Fruit fly (Drosophila melanogaster) whole organism, embryonic: ENCODE data around the gene Gr89a.

Source experiments
- Adf1 ChIP-seq: fragments of 200-800 bp; sonication (Bioruptor generic); IDR thresholded peaks from 2 replicates; pipeline ENCODE4 v1.3.6; 2022; ENCODE audit warnings: missing biosample characterization, missing genetic modification characterization
- Asciz ChIP-seq: fragments of 200-800 bp; sonication (Bioruptor generic); optimal IDR thresholded peaks from 2 replicates; lab custom pipeline; 2017; ENCODE audit warnings: missing biosample characterization, mild to moderate bottlenecking, missing genetic modification characterization, missing genetic modification reagents
- Blimp-1 ChIP-seq: fragments of 200-800 bp; sonication (Bioruptor generic); optimal IDR thresholded peaks from 3 replicates; lab custom pipeline; 2018; ENCODE audit warnings: missing biosample characterization, missing genetic modification characterization, mild to moderate bottlenecking, moderate library complexity, missing genetic modification reagents
- C15 ChIP-seq: fragments of 200-800 bp; sonication (Bioruptor generic); IDR thresholded peaks from 3 replicates; pipeline ENCODE4 v1.3.6; 2022; ENCODE audit warnings: missing biosample characterization, missing genetic modification characterization
- CG10209 ChIP-seq: fragments of 200-800 bp; sonication (Bioruptor generic); optimal IDR thresholded peaks from 3 replicates; lab custom pipeline; 2017; ENCODE audit warnings: missing biosample characterization, mild to moderate bottlenecking, missing genetic modification characterization, missing genetic modification reagents
- CG1024 ChIP-seq: fragments of 200-800 bp; sonication (Bioruptor generic); IDR thresholded peaks from 2 replicates; pipeline ENCODE4 v1.3.6; 2022; ENCODE audit warnings: missing biosample characterization, missing genetic modification characterization
- CG10321 ChIP-seq: fragments of 200-800 bp; sonication (Bioruptor generic); IDR thresholded peaks from 2 replicates; pipeline ENCODE4 v1.3.6; 2022; ENCODE audit warnings: missing biosample characterization, missing genetic modification characterization
- CG10431 ChIP-seq: fragments of 200-800 bp; sonication (Bioruptor generic); optimal IDR thresholded peaks from 3 replicates; lab custom pipeline; 2018; ENCODE audit warnings: missing biosample characterization, mild to moderate bottlenecking, missing genetic modification characterization
- CG10543 ChIP-seq: fragments of 200-800 bp; sonication (Bioruptor generic); optimal IDR thresholded peaks from 3 replicates; lab custom pipeline; 2017; ENCODE audit warnings: missing biosample characterization, mild to moderate bottlenecking, missing genetic modification characterization, moderate library complexity
- CG11093 ChIP-seq: fragments of 200-800 bp; sonication (Bioruptor generic); IDR thresholded peaks from 3 replicates; pipeline ENCODE4 v1.3.6; 2022; ENCODE audit warnings: missing biosample characterization, missing genetic modification characterization
- CG13775 ChIP-seq: fragments of 200-800 bp; sonication (Bioruptor generic); optimal IDR thresholded peaks from 3 replicates; lab custom pipeline; 2017; ENCODE audit warnings: missing biosample characterization, mild to moderate bottlenecking, missing genetic modification characterization
- CG14667 ChIP-seq: fragments of 200-800 bp; sonication (Bioruptor generic); IDR thresholded peaks from 2 replicates; pipeline ENCODE4 v1.3.6; 2022; ENCODE audit warnings: missing biosample characterization, missing genetic modification characterization
- CG15073 ChIP-seq: fragments of 200-800 bp; sonication (Bioruptor generic); optimal IDR thresholded peaks from 2 replicates; lab custom pipeline; 2016; ENCODE audit warnings: missing biosample characterization, missing genetic modification characterization
- CG2202 ChIP-seq: fragments of 200-800 bp; sonication (Bioruptor generic); optimal IDR thresholded peaks from 2 replicates; lab custom pipeline; 2018; ENCODE audit warnings: missing biosample characterization, mild to moderate bottlenecking, missing genetic modification characterization
- CG2889 ChIP-seq: fragments of 200-800 bp; sonication (Bioruptor generic); IDR thresholded peaks from 3 replicates; pipeline ENCODE4 v1.3.6; 2022; ENCODE audit warnings: missing biosample characterization, missing genetic modification characterization
- CG31365 ChIP-seq: fragments of 200-800 bp; sonication (Bioruptor generic); optimal IDR thresholded peaks from 2 replicates; lab custom pipeline; 2018; ENCODE audit warnings: missing biosample characterization, mild to moderate bottlenecking, missing genetic modification characterization
- CG32767 ChIP-seq: fragments of 200-800 bp; sonication (Bioruptor generic); IDR thresholded peaks from 2 replicates; pipeline ENCODE4 v1.3.6; 2022; ENCODE audit warnings: missing biosample characterization, missing genetic modification characterization
- CG4360 ChIP-seq: fragments of 200-800 bp; sonication (Bioruptor generic); IDR thresholded peaks from 2 replicates; pipeline ENCODE4 v1.3.6; 2022; ENCODE audit warnings: missing biosample characterization, missing genetic modification characterization
- CG6272 ChIP-seq: fragments of 200-800 bp; sonication (Bioruptor generic); IDR thresholded peaks from 2 replicates; pipeline ENCODE4 v1.3.6; 2022; ENCODE audit warnings: missing biosample characterization, missing genetic modification characterization
- CG6683 ChIP-seq: fragments of 200-800 bp; sonication (Bioruptor generic); optimal IDR thresholded peaks from 2 replicates; lab custom pipeline; 2017; ENCODE audit warnings: missing biosample characterization, mild to moderate bottlenecking, missing genetic modification characterization, missing genetic modification reagents
- CG6854 ChIP-seq: fragments of 200-800 bp; sonication (Bioruptor generic); optimal IDR thresholded peaks from 3 replicates; lab custom pipeline; 2017; ENCODE audit warnings: missing biosample characterization, mild to moderate bottlenecking, missing genetic modification characterization
- CG7271 ChIP-seq: fragments of 200-800 bp; sonication (Bioruptor generic); optimal IDR thresholded peaks from 2 replicates; lab custom pipeline; 2018; ENCODE audit warnings: missing biosample characterization, mild to moderate bottlenecking, missing genetic modification characterization, moderate library complexity
- CG7745 ChIP-seq: fragments of 200-800 bp; sonication (Bioruptor generic); optimal IDR thresholded peaks from 2 replicates; lab custom pipeline; 2018; ENCODE audit warnings: missing biosample characterization, mild to moderate bottlenecking, missing genetic modification characterization, moderate library complexity
- CG7786 ChIP-seq: fragments of 200-800 bp; sonication (Bioruptor generic); optimal IDR thresholded peaks from 2 replicates; lab custom pipeline; 2016; ENCODE audit warnings: missing biosample characterization, missing genetic modification characterization
- CG8388 ChIP-seq: fragments of 200-800 bp; sonication (Bioruptor generic); optimal IDR thresholded peaks from 2 replicates; lab custom pipeline; 2019; ENCODE audit warnings: missing biosample characterization, mild to moderate bottlenecking, missing genetic modification characterization, moderate library complexity
- Chrac-16 ChIP-seq: fragments of 200-800 bp; sonication (Bioruptor generic); optimal IDR thresholded peaks from 3 replicates; lab custom pipeline; 2016; ENCODE audit warnings: missing biosample characterization, missing genetic modification characterization
- CrebB ChIP-seq: fragments of 200-800 bp; sonication (Bioruptor generic); optimal IDR thresholded peaks from 3 replicates; lab custom pipeline; 2018; ENCODE audit warnings: missing biosample characterization, mild to moderate bottlenecking, missing genetic modification characterization
- Dip3 ChIP-seq: fragments of 200-800 bp; sonication (Bioruptor generic); optimal IDR thresholded peaks from 3 replicates; lab custom pipeline; 2016; ENCODE audit warnings: missing biosample characterization, missing genetic modification characterization
- Hand ChIP-seq: fragments of 200-800 bp; sonication (Bioruptor generic); optimal IDR thresholded peaks from 2 replicates; lab custom pipeline; 2017; ENCODE audit warnings: mild to moderate bottlenecking, missing biosample characterization, missing genetic modification reagents, missing genetic modification characterization
- HmgZ ChIP-seq: fragments of 200-800 bp; sonication (Bioruptor generic); optimal IDR thresholded peaks from 2 replicates; lab custom pipeline; 2018; ENCODE audit warnings: missing biosample characterization, mild to moderate bottlenecking, missing genetic modification characterization
- Myb ChIP-seq: fragments of 200-800 bp; sonication (Bioruptor generic); optimal IDR thresholded peaks from 2 replicates; lab custom pipeline; 2016; ENCODE audit warnings: missing biosample characterization, missing genetic modification characterization
- NK7.1 ChIP-seq: fragments of 200-800 bp; sonication (Bioruptor generic); optimal IDR thresholded peaks from 3 replicates; lab custom pipeline; 2016; ENCODE audit warnings: missing biosample characterization, missing genetic modification characterization
- NfI ChIP-seq: fragments of 200-800 bp; sonication (Bioruptor generic); optimal IDR thresholded peaks from 3 replicates; lab custom pipeline; 2018; ENCODE audit warnings: missing biosample characterization, mild to moderate bottlenecking, missing genetic modification characterization, moderate library complexity
- Sin3A ChIP-seq: fragments of >200 bp; optimal IDR thresholded peaks from 2 replicates; lab custom pipeline; 2018
- Taf1 ChIP-seq: fragments of 200-800 bp; sonication (Bioruptor generic); IDR thresholded peaks from 2 replicates; pipeline ENCODE4 v1.3.6; 2022; ENCODE audit warnings: missing biosample characterization, missing genetic modification characterization
- ab ChIP-seq: fragments of 200-800 bp; sonication (Bioruptor generic); optimal IDR thresholded peaks from 2 replicates; lab custom pipeline; 2016; ENCODE audit warnings: missing biosample characterization, missing genetic modification characterization
- az2 ChIP-seq: fragments of 200-800 bp; sonication (Bioruptor generic); optimal IDR thresholded peaks from 3 replicates; lab custom pipeline; 2016; ENCODE audit warnings: missing biosample characterization, missing genetic modification characterization
- bbx ChIP-seq: fragments of 200-800 bp; sonication (Bioruptor generic); IDR thresholded peaks from 2 replicates; pipeline ENCODE4 v1.3.6; 2022; ENCODE audit warnings: missing biosample characterization, missing genetic modification characterization; ENCODE audit not compliant: partially characterized antibody
- bigmax ChIP-seq: fragments of 200-800 bp; sonication (Bioruptor generic); optimal IDR thresholded peaks from 2 replicates; lab custom pipeline; 2018; ENCODE audit warnings: missing biosample characterization, mild to moderate bottlenecking, missing genetic modification characterization
- da ChIP-seq: fragments of 200-800 bp; sonication (Bioruptor generic); optimal IDR thresholded peaks from 2 replicates; lab custom pipeline; 2016; ENCODE audit warnings: missing biosample characterization, missing genetic modification characterization
- gcm2 ChIP-seq: fragments of 200-800 bp; sonication (Bioruptor generic); optimal IDR thresholded peaks from 2 replicates; lab custom pipeline; 2016; ENCODE audit warnings: missing biosample characterization, missing genetic modification characterization
- gsb ChIP-seq: fragments of 200-800 bp; sonication (Bioruptor generic); IDR thresholded peaks from 2 replicates; pipeline ENCODE4 v1.3.6; 2022; ENCODE audit warnings: missing biosample characterization, missing genetic modification characterization
- ind ChIP-seq: fragments of 200-800 bp; sonication (Bioruptor generic); optimal IDR thresholded peaks from 3 replicates; lab custom pipeline; 2016; ENCODE audit warnings: missing biosample characterization, missing genetic modification characterization
- klu ChIP-seq: fragments of 200-800 bp; sonication (Bioruptor generic); IDR thresholded peaks from 2 replicates; pipeline ENCODE4 v1.3.6; 2022; ENCODE audit warnings: missing biosample characterization, missing genetic modification characterization
- maf-S ChIP-seq: fragments of 200-800 bp; sonication (Bioruptor generic); optimal IDR thresholded peaks from 2 replicates; lab custom pipeline; 2016; ENCODE audit warnings: missing biosample characterization, missing genetic modification characterization
- mld ChIP-seq: fragments of 200-800 bp; sonication (Bioruptor generic); IDR thresholded peaks from 3 replicates; pipeline ENCODE4 v1.3.6; 2022; ENCODE audit warnings: missing biosample characterization, missing genetic modification characterization; ENCODE audit not compliant: partially characterized antibody
- nom ChIP-seq: fragments of 200-800 bp; sonication (Bioruptor generic); optimal IDR thresholded peaks from 2 replicates; lab custom pipeline; 2017; ENCODE audit warnings: missing biosample characterization, missing genetic modification characterization, mild to moderate bottlenecking, moderate library complexity, missing genetic modification reagents
- pnt ChIP-seq: fragments of 200-800 bp; sonication (Bioruptor generic); optimal IDR thresholded peaks from 3 replicates; lab custom pipeline; 2016; ENCODE audit warnings: missing biosample characterization, missing genetic modification characterization
- sna ChIP-seq: fragments of 200-800 bp; sonication (Bioruptor generic); IDR thresholded peaks from 2 replicates; pipeline ENCODE4 v1.3.6; 2022; ENCODE audit warnings: missing biosample characterization, missing genetic modification characterization; ENCODE audit not compliant: partially characterized antibody
- tio ChIP-seq: fragments of 200-800 bp; sonication (Bioruptor generic); optimal IDR thresholded peaks from 2 replicates; lab custom pipeline; 2017; ENCODE audit warnings: missing biosample characterization, missing genetic modification characterization, inconsistent platforms
- unpg ChIP-seq: fragments of 200-800 bp; sonication (Bioruptor generic); optimal IDR thresholded peaks from 3 replicates; lab custom pipeline; 2018; ENCODE audit warnings: missing biosample characterization, mild to moderate bottlenecking, missing genetic modification characterization, moderate library complexity
- wdn ChIP-seq: fragments of 200-800 bp; sonication (Bioruptor generic); IDR thresholded peaks from 2 replicates; pipeline ENCODE4 v1.3.6; 2022; ENCODE audit warnings: missing biosample characterization, missing genetic modification characterization

Gr89a gene

DNA sequence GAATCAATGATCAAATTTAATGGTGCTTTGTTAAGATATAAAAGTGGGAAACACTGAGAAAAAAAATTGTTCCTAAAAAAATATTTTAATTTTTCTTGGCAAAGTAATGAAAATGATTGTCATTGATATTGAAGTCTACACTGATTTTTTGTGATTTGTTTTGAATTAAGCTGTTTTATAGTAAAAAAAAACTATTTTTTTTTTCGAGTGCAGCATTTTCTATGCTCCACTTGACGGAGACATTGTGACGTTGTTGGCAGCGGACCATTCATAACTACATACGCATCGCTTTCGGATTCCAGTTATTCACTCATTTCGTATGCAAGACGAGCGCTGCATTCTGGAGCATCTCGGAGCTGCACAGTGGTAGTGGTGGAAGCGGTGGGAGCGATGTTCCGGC is 25.4 kb upstream of the Gr89a start (continued):
- TF ChIP-seq CG10209 (no peak), sna (GFP tag; lab: Robert Waterston, UW) (no peak), CG4360 (GFP tag; lab: Robert Waterston, UW) (peak; percentile 49; the same call in 1 of the 2 replicates), CG2202 (tag; lab: Kevin White, UChicago) (no peak), CG7786 (GFP tag; lab: Kevin White, UChicago) (no peak), CG7271 (no peak), CG10321 (GFP tag; lab: Robert Waterston, UW) (no peak), NK7.1 (GFP tag; lab: Kevin White, UChicago) (peak; percentile 32), unpg (GFP tag; lab: Kevin White, UChicago) (peak; percentile 84), CG8388 (GFP tag; lab: Kevin White, UChicago) (peak; percentile 83), Adf1 (no peak), CG2889 (0 out of 3 replicates have a peak, but pooled peaks have one; percentile 15), HmgZ (tag; lab: Kevin White, UChicago) (no peak), Asciz (GFP tag; lab: Kevin White, UChicago) (peak; percentile 79), klu (GFP tag; lab: Robert Waterston, UW) (no peak), tio (GFP tag; lab: Kevin White, UChicago) (no peak), CG32767 (GFP tag; lab: Robert Waterston, UW) (peak; percentile 72), CrebB (tag; lab: Kevin White, UChicago) (no peak), CG6854 (GFP tag; lab: Kevin White, UChicago) (peak; percentile 65), Sin3A (no peak), pnt (GFP tag; lab: Kevin White, UChicago) (peak; percentile 49), wdn (GFP tag; lab: Robert Waterston, UW) (no peak), Taf1 (no peak), CG15073 (GFP tag; lab: Kevin White, UChicago) (no peak), CG6272 (peak; percentile 40; the same call in 1 of the 2 replicates), gcm2 (GFP tag; lab: Kevin White, UChicago) (no peak), da (no peak), CG13775 (GFP tag; lab: Kevin White, UChicago) (peak; percentile 15), bigmax (GFP tag; lab: Kevin White, UChicago) (no peak), nom (GFP tag; lab: Kevin White, UChicago) (peak; percentile 43), CG1024 (GFP tag; lab: Robert Waterston, UW) (peak; percentile 83), mld (GFP tag; lab: Robert Waterston, UW) (no peak), ab (GFP tag; lab: Kevin White, UChicago) (no peak), az2 (peak; percentile 44), CG31365 (tag; lab: Kevin White, UChicago) (no peak), CG6683 (GFP tag; lab: Kevin White, UChicago) (no peak), Blimp-1 (GFP tag; lab: Kevin White, UChicago) (peak; percentile 93), CG10543 (no peak), CG14667 (peak; percentile 52; the same call in 1 of the 2 replicates), Myb (GFP tag; lab: Kevin White, UChicago) (no peak), C15 (GFP tag; lab: Robert Waterston, UW) (no peak), Hand (GFP tag; lab: Kevin White, UChicago) (no peak), CG11093 (GFP tag; lab: Robert Waterston, UW) (peak; percentile 54; the same call in 1 of the 3 replicates), ind (GFP tag; lab: Kevin White, UChicago) (peak; percentile 27), CG10431 (GFP tag; lab: Kevin White, UChicago) (no peak), CG7745 (no peak), maf-S (no peak), Chrac-16 (GFP tag; lab: Kevin White, UChicago) (no peak), Dip3 (GFP tag; lab: Kevin White, UChicago) (no peak), NfI (GFP tag; lab: Kevin White, UChicago) (no peak), gsb (GFP tag; lab: Robert Waterston, UW) (no peak), bbx (GFP tag; lab: Robert Waterston, UW) (no peak)
